Fruit fly (Drosophila melanogaster) whole organism, embryonic: ENCODE results near the gene Gk2.

Source experiments
- Abd-B ChIP-seq: fragments of 200-800 bp; sonication (Bioruptor generic); optimal IDR thresholded peaks from 2 replicates; lab custom pipeline; 2018; ENCODE audit warnings: missing biosample characterization, mild to moderate bottlenecking, missing genetic modification characterization, moderate library complexity
- Atf3 ChIP-seq: fragments of 200-800 bp; sonication (Bioruptor generic); optimal IDR thresholded peaks from 3 replicates; lab custom pipeline; 2016; ENCODE audit warnings: missing biosample characterization, missing genetic modification characterization
- B-H1 ChIP-seq: fragments of 200-800 bp; sonication (Bioruptor generic); IDR thresholded peaks from 3 replicates; pipeline ENCODE4 v1.3.6; 2022; ENCODE audit warnings: missing biosample characterization, missing genetic modification characterization
- B-H2 ChIP-seq: fragments of 200-800 bp; sonication (Bioruptor generic); optimal IDR thresholded peaks from 2 replicates; lab custom pipeline; 2018; ENCODE audit warnings: missing biosample characterization, mild to moderate bottlenecking, missing genetic modification characterization
- CG10959 ChIP-seq: fragments of 200-800 bp; sonication (Bioruptor generic); IDR thresholded peaks from 2 replicates; pipeline ENCODE4 v1.3.6; 2022; ENCODE audit warnings: missing biosample characterization, missing genetic modification characterization
- CG13775 ChIP-seq: fragments of 200-800 bp; sonication (Bioruptor generic); optimal IDR thresholded peaks from 3 replicates; lab custom pipeline; 2017; ENCODE audit warnings: missing biosample characterization, mild to moderate bottlenecking, missing genetic modification characterization
- CG14860 ChIP-seq: fragments of 200-800 bp; sonication (Bioruptor generic); IDR thresholded peaks from 3 replicates; pipeline ENCODE4 v1.3.6; 2022; ENCODE audit warnings: missing biosample characterization, missing genetic modification characterization; ENCODE audit not compliant: partially characterized antibody
- CG16813 ChIP-seq: fragments of 200-800 bp; sonication (Bioruptor generic); IDR thresholded peaks from 3 replicates; pipeline ENCODE4 v1.3.6; 2022; ENCODE audit warnings: missing biosample characterization, missing genetic modification characterization; ENCODE audit not compliant: partially characterized antibody
- CG2678 ChIP-seq: fragments of 200-800 bp; sonication (Bioruptor generic); optimal IDR thresholded peaks from 3 replicates; lab custom pipeline; 2019; ENCODE audit warnings: missing biosample characterization, mild to moderate bottlenecking, missing genetic modification characterization, moderate library complexity
- CG2712 ChIP-seq: fragments of 200-800 bp; optimal IDR thresholded peaks from 3 replicates; lab custom pipeline; 2019; ENCODE audit warnings: missing biosample characterization, mild to moderate bottlenecking, missing genetic modification characterization, moderate library complexity
- CG4328 ChIP-seq: fragments of 200-800 bp; sonication (Bioruptor generic); optimal IDR thresholded peaks from 3 replicates; lab custom pipeline; 2017; ENCODE audit warnings: missing biosample characterization, missing genetic modification reagents, missing genetic modification characterization
- CG6765 ChIP-seq: fragments of 200-800 bp; sonication (Bioruptor generic); optimal IDR thresholded peaks from 3 replicates; lab custom pipeline; 2017; ENCODE audit warnings: missing biosample characterization, mild to moderate bottlenecking, missing genetic modification characterization
- CG7928 ChIP-seq: fragments of 200-800 bp; sonication (Bioruptor generic); optimal IDR thresholded peaks from 2 replicates; lab custom pipeline; 2017; ENCODE audit warnings: missing biosample characterization, mild to moderate bottlenecking, missing genetic modification characterization
- Doc2 ChIP-seq: fragments of 200-800 bp; sonication (Bioruptor generic); IDR thresholded peaks from 2 replicates; pipeline ENCODE4 v1.3.6; 2022; ENCODE audit warnings: missing biosample characterization, missing genetic modification characterization
- Eip74EF ChIP-seq, 2 experiments: fragments of 200-800 bp in 1 of 2; fragments of >200 bp in 1 of 2; sonication (Bioruptor generic) in 1 of 2; optimal IDR thresholded peaks; 2 replicates each; lab custom pipeline; 2017 to 2019; ENCODE audit warnings: missing biosample characterization in 2 of 2, missing genetic modification characterization in 2 of 2, mild to moderate bottlenecking in 1 of 2, moderate library complexity in 1 of 2
- Hand ChIP-seq: fragments of 200-800 bp; sonication (Bioruptor generic); optimal IDR thresholded peaks from 2 replicates; lab custom pipeline; 2017; ENCODE audit warnings: mild to moderate bottlenecking, missing biosample characterization, missing genetic modification reagents, missing genetic modification characterization
- Jarid2 ChIP-seq: fragments of 200-800 bp; sonication (Bioruptor generic); optimal IDR thresholded peaks from 3 replicates; lab custom pipeline; 2017; ENCODE audit warnings: mild to moderate bottlenecking, missing biosample characterization, missing genetic modification reagents, missing genetic modification characterization
- Lhr ChIP-seq: fragments of 200-800 bp; sonication (Bioruptor generic); optimal IDR thresholded peaks from 3 replicates; lab custom pipeline; 2017; ENCODE audit warnings: mild to moderate bottlenecking, missing biosample characterization, missing genetic modification reagents, missing genetic modification characterization
- Opbp ChIP-seq: fragments of 200-800 bp; sonication (Bioruptor generic); IDR thresholded peaks from 3 replicates; pipeline ENCODE4 v1.3.6; 2022; ENCODE audit warnings: missing biosample characterization, missing genetic modification characterization; ENCODE audit not compliant: partially characterized antibody
- Rfx ChIP-seq: fragments of 200-800 bp; sonication (Bioruptor generic); IDR thresholded peaks from 2 replicates; pipeline ENCODE4 v1.3.6; 2022; ENCODE audit warnings: missing biosample characterization, missing genetic modification characterization
- Scr ChIP-seq: fragments of 200-800 bp; sonication (Bioruptor generic); IDR thresholded peaks from 2 replicates; pipeline ENCODE4 v1.3.6; 2022; ENCODE audit warnings: missing biosample characterization, missing genetic modification characterization; ENCODE audit not compliant: partially characterized antibody
- Sox102F ChIP-seq: fragments of 200-800 bp; sonication (Bioruptor generic); optimal IDR thresholded peaks from 2 replicates; lab custom pipeline; 2018; ENCODE audit warnings: missing biosample characterization, mild to moderate bottlenecking, missing genetic modification characterization, moderate library complexity
- Sry-β ChIP-seq: fragments of 200-800 bp; sonication (Bioruptor generic); optimal IDR thresholded peaks from 2 replicates; lab custom pipeline; 2018; ENCODE audit warnings: missing biosample characterization, mild to moderate bottlenecking, missing genetic modification characterization, moderate library complexity
- abd-A ChIP-seq: fragments of 200-800 bp; sonication (Bioruptor generic); optimal IDR thresholded peaks from 3 replicates; lab custom pipeline; 2019; ENCODE audit warnings: missing biosample characterization, mild to moderate bottlenecking, missing genetic modification characterization, moderate library complexity
- ara ChIP-seq: fragments of 200-800 bp; sonication (Bioruptor generic); IDR thresholded peaks from 2 replicates; pipeline ENCODE4 v1.3.6; 2022; ENCODE audit warnings: missing biosample characterization, missing genetic modification characterization
- br ChIP-seq: fragments of >200 bp; optimal IDR thresholded peaks from 2 replicates; lab custom pipeline; 2017
- caup ChIP-seq: fragments of 200-800 bp; sonication (Bioruptor generic); optimal IDR thresholded peaks from 3 replicates; lab custom pipeline; 2017; ENCODE audit warnings: missing biosample characterization, mild to moderate bottlenecking, missing genetic modification characterization, moderate library complexity; ENCODE audit not compliant: severe bottlenecking
- dati ChIP-seq: fragments of 200-800 bp; sonication (Bioruptor generic); IDR thresholded peaks from 2 replicates; pipeline ENCODE4 v1.3.6; 2022; ENCODE audit warnings: missing biosample characterization, missing genetic modification characterization
- gem ChIP-seq: fragments of 200-800 bp; sonication (Bioruptor generic); optimal IDR thresholded peaks from 2 replicates; lab custom pipeline; 2019; ENCODE audit warnings: missing biosample characterization, mild to moderate bottlenecking, missing genetic modification characterization, moderate library complexity
- gfzf ChIP-seq: fragments of 200-800 bp; sonication (Bioruptor generic); optimal IDR thresholded peaks from 2 replicates; lab custom pipeline; 2016; ENCODE audit warnings: missing biosample characterization, mild to moderate bottlenecking, missing genetic modification characterization, moderate library complexity
- grn ChIP-seq: fragments of 200-800 bp; sonication (Bioruptor generic); optimal IDR thresholded peaks from 3 replicates; lab custom pipeline; 2017; ENCODE audit warnings: missing biosample characterization, missing genetic modification characterization
- kay ChIP-seq: fragments of 200-800 bp; sonication (Bioruptor generic); optimal IDR thresholded peaks from 2 replicates; lab custom pipeline; 2016; ENCODE audit warnings: missing biosample characterization, missing genetic modification characterization
- nmo ChIP-seq: fragments of 200-800 bp; sonication (Bioruptor generic); optimal IDR thresholded peaks from 2 replicates; lab custom pipeline; 2018; ENCODE audit warnings: missing biosample characterization, mild to moderate bottlenecking, missing genetic modification characterization, moderate library complexity
- nom ChIP-seq: fragments of 200-800 bp; sonication (Bioruptor generic); optimal IDR thresholded peaks from 2 replicates; lab custom pipeline; 2017; ENCODE audit warnings: missing biosample characterization, missing genetic modification characterization, mild to moderate bottlenecking, moderate library complexity, missing genetic modification reagents
- oc ChIP-seq: fragments of 200-800 bp; sonication (Bioruptor generic); optimal IDR thresholded peaks from 2 replicates; lab custom pipeline; 2018; ENCODE audit warnings: missing biosample characterization, mild to moderate bottlenecking, missing genetic modification characterization, moderate library complexity
- onecut ChIP-seq: fragments of 200-800 bp; sonication (Bioruptor generic); IDR thresholded peaks from 2 replicates; pipeline ENCODE4 v1.3.6; 2022; ENCODE audit warnings: missing biosample characterization, missing genetic modification characterization
- psq ChIP-seq: fragments of 200-800 bp; sonication (Bioruptor generic); optimal IDR thresholded peaks from 2 replicates; lab custom pipeline; 2017; ENCODE audit warnings: missing biosample characterization, missing genetic modification characterization
- pzg ChIP-seq: fragments of 200-800 bp; sonication (Bioruptor generic); optimal IDR thresholded peaks from 3 replicates; lab custom pipeline; 2018; ENCODE audit warnings: missing biosample characterization, mild to moderate bottlenecking, missing genetic modification characterization, moderate library complexity
- ranshi ChIP-seq: fragments of 200-800 bp; sonication (Bioruptor generic); IDR thresholded peaks from 2 replicates; pipeline ENCODE4 v1.3.6; 2022; ENCODE audit warnings: missing biosample characterization, missing genetic modification characterization
- rib ChIP-seq: fragments of 200-800 bp; sonication (Bioruptor generic); IDR thresholded peaks from 2 replicates; pipeline ENCODE4 v1.3.6; 2022; ENCODE audit warnings: missing biosample characterization, missing genetic modification characterization
- sc ChIP-seq, 3 experiments: fragments of >200 bp in 2 of 3; fragments of 200-800 bp in 1 of 3; sonication (Bioruptor generic) in 1 of 3; optimal IDR thresholded peaks; 2 replicates in 2 of 3; 3 replicates in 1 of 3; lab custom pipeline; 2017; ENCODE audit warnings: mild to moderate bottlenecking in 1 of 3, missing biosample characterization in 1 of 3, missing genetic modification characterization in 1 of 3, missing genetic modification reagents in 1 of 3
- seq ChIP-seq: fragments of 200-800 bp; sonication (Bioruptor generic); IDR thresholded peaks from 2 replicates; pipeline ENCODE4 v1.3.6; 2022; ENCODE audit warnings: missing biosample characterization, missing genetic modification characterization
- ssp ChIP-seq: fragments of 200-800 bp; sonication (Bioruptor generic); IDR thresholded peaks from 2 replicates; pipeline ENCODE4 v1.3.6; 2022; ENCODE audit warnings: missing biosample characterization, missing genetic modification characterization
- tap ChIP-seq: fragments of 200-800 bp; optimal IDR thresholded peaks from 3 replicates; lab custom pipeline; 2019; ENCODE audit warnings: missing biosample characterization, mild to moderate bottlenecking, missing genetic modification characterization, moderate library complexity
- tio ChIP-seq: fragments of 200-800 bp; sonication (Bioruptor generic); optimal IDR thresholded peaks from 2 replicates; lab custom pipeline; 2017; ENCODE audit warnings: missing biosample characterization, missing genetic modification characterization, inconsistent platforms
- ttk ChIP-seq: fragments of 200-800 bp; sonication (Bioruptor generic); IDR thresholded peaks from 2 replicates; pipeline ENCODE4 v2.1.2; 2022; ENCODE audit warnings: missing biosample characterization, missing genetic modification characterization
- vvl ChIP-seq: fragments of 200-800 bp; sonication (Bioruptor generic); IDR thresholded peaks from 2 replicates; pipeline ENCODE4 v1.3.6; 2022; ENCODE audit warnings: missing biosample characterization, missing genetic modification characterization
- yki ChIP-seq: fragments of >200 bp; optimal IDR thresholded peaks from 3 replicates; lab custom pipeline; 2018
- zen2 ChIP-seq: fragments of 200-800 bp; sonication (Bioruptor generic); IDR thresholded peaks from 3 replicates; pipeline ENCODE4 v1.3.6; 2022; ENCODE audit warnings: missing biosample characterization, missing genetic modification characterization; ENCODE audit not compliant: partially characterized antibody
- zfh2 ChIP-seq: fragments of 200-800 bp; sonication (Bioruptor generic); optimal IDR thresholded peaks from 2 replicates; lab custom pipeline; 2016; ENCODE audit warnings: missing biosample characterization, missing genetic modification characterization

Gene Gk2

DNA sequence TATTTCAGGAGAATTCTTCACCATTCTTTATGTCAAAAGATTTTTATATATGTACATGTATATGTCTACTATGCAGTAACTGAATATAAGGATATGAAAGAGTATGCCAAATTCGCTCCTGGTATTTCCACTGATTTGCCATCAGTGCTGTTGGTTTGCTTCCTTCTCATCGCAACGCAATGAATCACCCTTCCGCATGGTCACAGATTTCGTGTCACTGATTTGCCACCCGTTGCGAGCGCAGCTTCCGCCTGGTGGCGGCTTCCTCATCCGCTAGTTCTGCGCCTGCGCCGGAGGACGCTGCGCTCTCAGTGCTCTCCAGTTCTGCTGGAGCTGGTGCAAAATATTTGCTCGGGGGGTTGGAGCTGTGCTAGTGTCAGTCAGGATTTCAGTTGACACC is 10.0 kb downstream of the Gk2 start (continued):
- TF ChIP-seq Opbp (no peak), Sry-β (GFP tag; lab: Kevin White, UChicago) (peak; percentile 20), kay (GFP tag; lab: Kevin White, UChicago) (no peak), pzg (peak; percentile 8), CG6765 (GFP tag; lab: Kevin White, UChicago) (no peak), Rfx (GFP tag; lab: Robert Waterston, UW) (0 out of 2 replicates have a peak, but pooled peaks have one; percentile 15), Atf3 (no peak), sc (optimal IDR thresholded peaks at IDR 0.05; lab: Kevin White, UChicago) (no peak), sc (GFP tag; optimal IDR thresholded peaks at IDR 0.05; lab: Kevin White, UChicago) (no peak), onecut (0 out of 2 replicates have a peak, but pooled peaks have one; percentile 35), CG14860 (GFP tag; lab: Robert Waterston, UW) (no peak), Hand (no peak), CG10959 (GFP tag; lab: Robert Waterston, UW) (no peak), Eip74EF (GFP tag; optimal IDR thresholded peaks at IDR 0.05; lab: Kevin White, UChicago) (no peak), seq (GFP tag; lab: Robert Waterston, UW) (peak; percentile 70), gem (tag; lab: Kevin White, UChicago) (no peak), abd-A (tag; lab: Kevin White, UChicago) (peak; percentile 27), Abd-B (no peak), caup (GFP tag; lab: Kevin White, UChicago) (no peak), CG4328 (GFP tag; lab: Kevin White, UChicago) (no peak)

DNA sequence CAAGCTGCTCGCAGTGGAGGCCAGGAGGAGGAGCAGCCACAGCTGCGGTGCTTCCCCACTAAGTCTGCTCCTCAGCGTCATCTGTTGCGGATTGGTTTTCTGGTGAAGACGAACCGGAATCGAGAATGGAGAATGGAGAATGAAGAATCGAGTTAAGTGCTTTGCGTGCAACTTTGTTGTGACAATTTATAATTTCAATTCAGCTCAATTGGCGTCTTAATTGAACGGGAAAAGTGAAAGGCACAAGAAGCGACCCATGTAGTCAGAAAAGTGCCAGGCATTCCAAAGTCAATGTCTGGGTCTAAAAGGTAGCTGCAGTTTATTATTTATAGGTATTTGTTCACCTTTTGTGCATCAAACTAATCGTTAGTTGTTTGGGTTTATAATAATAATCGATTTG is 16.1 kb downstream of the Gk2 start:
- TF ChIP-seq Lhr (GFP tag; lab: Kevin White, UChicago) (no peak), br (no peak), Sox102F (GFP tag; lab: Kevin White, UChicago) (no peak), nmo (no peak), yki (lab: Kevin White, UChicago) (no peak), oc (tag; lab: Kevin White, UChicago) (no peak), CG7928 (no peak), ranshi (no peak), zfh2 (no peak), B-H1 (GFP tag; lab: Robert Waterston, UW) (no peak), CG13775 (no peak), ssp (GFP tag; lab: Robert Waterston, UW) (no peak), tio (GFP tag; lab: Kevin White, UChicago) (no peak), Doc2 (GFP tag; lab: Robert Waterston, UW) (no peak), ara (no peak), CG2712 (tag; lab: Kevin White, UChicago) (no peak)

DNA sequence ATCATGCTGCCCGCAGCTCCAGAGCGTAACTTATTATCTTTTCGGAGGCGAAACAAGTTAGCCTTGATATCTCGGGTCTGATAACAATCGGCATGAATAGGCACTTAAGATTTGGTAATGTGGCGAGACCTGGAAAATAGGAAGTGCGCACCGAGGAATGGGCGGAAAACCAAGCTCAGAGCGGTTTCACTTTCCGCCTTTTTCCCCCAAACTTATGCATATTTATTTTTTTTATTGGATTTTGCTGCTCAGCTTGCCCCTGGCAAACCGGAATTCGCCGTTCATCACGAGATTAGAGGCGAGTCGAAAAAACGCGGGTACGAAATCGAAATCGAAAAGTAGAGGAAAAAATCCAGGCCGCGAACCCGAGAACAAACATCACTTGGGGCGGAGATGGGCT is 16.7 kb downstream of the Gk2 start:
- TF ChIP-seq ttk (GFP tag; lab: Robert Waterston, UW) (no peak), nom (GFP tag; lab: Kevin White, UChicago) (no peak), dati (GFP tag; lab: Robert Waterston, UW) (no peak), gfzf (no peak), Scr (GFP tag; lab: Robert Waterston, UW) (no peak), rib (GFP tag; lab: Robert Waterston, UW) (no peak), vvl (GFP tag; lab: Robert Waterston, UW) (peak; percentile 47), B-H2 (no peak), psq (GFP tag; lab: Kevin White, UChicago) (no peak), tap (tag; lab: Kevin White, UChicago) (no peak), CG7928 (no peak), Jarid2 (GFP tag; lab: Kevin White, UChicago) (no peak), zen2 (GFP tag; lab: Robert Waterston, UW) (no peak), Abd-B (no peak), CG16813 (GFP tag; lab: Robert Waterston, UW) (no peak), CG2678 (no peak), grn (peak; percentile 20)
